Fruit fly (Drosophila melanogaster) S2 (cell line): ENCODE data around the gene Ctl2.

Experiments used
- CG8478 ChIP-seq: fragments of >200 bp; optimal IDR thresholded peaks from 2 replicates; lab custom pipeline; 2018
- CTCF ChIP-seq, 2 experiments: fragments of >200 bp; optimal IDR thresholded peaks; 2 replicates each; lab custom pipeline; 2018

dm6 chr3R:29122817-29123611 is at the start of gene Ctl2, which contains the start of gene yem:
- TF ChIP-seq CG8478 (lab: Kevin White, UChicago) (no peak), CTCF (optimal IDR thresholded peaks at IDR 0.05; lab: Kevin White, UChicago) (no peak)
